Fruit fly (Drosophila melanogaster) whole organism, embryonic: Measurements from ENCODE around the gene CG6788.

ENCODE experiments used
- ATbp ChIP-seq: fragments of 200-800 bp; sonication (Bioruptor generic); optimal IDR thresholded peaks from 2 replicates; lab custom pipeline; 2017; ENCODE audit warnings: missing biosample characterization, mild to moderate bottlenecking, missing genetic modification characterization, missing genetic modification reagents
- Asciz ChIP-seq: fragments of 200-800 bp; sonication (Bioruptor generic); optimal IDR thresholded peaks from 2 replicates; lab custom pipeline; 2017; ENCODE audit warnings: missing biosample characterization, mild to moderate bottlenecking, missing genetic modification characterization, missing genetic modification reagents
- Blimp-1 ChIP-seq: fragments of 200-800 bp; sonication (Bioruptor generic); optimal IDR thresholded peaks from 3 replicates; lab custom pipeline; 2018; ENCODE audit warnings: missing biosample characterization, missing genetic modification characterization, mild to moderate bottlenecking, moderate library complexity, missing genetic modification reagents
- CG10321 ChIP-seq: fragments of 200-800 bp; sonication (Bioruptor generic); IDR thresholded peaks from 2 replicates; pipeline ENCODE4 v1.3.6; 2022; ENCODE audit warnings: missing biosample characterization, missing genetic modification characterization
- CG11695 ChIP-seq: fragments of 200-800 bp; sonication (Bioruptor generic); IDR thresholded peaks from 3 replicates; pipeline ENCODE4 v1.3.6; 2022; ENCODE audit warnings: missing biosample characterization, missing genetic modification characterization
- CG12071 ChIP-seq: fragments of 200-800 bp; sonication (Bioruptor generic); optimal IDR thresholded peaks from 3 replicates; lab custom pipeline; 2018; ENCODE audit warnings: missing biosample characterization, mild to moderate bottlenecking, missing genetic modification characterization
- CG12104 ChIP-seq: fragments of 200-800 bp; sonication (Bioruptor generic); optimal IDR thresholded peaks from 3 replicates; lab custom pipeline; 2016; ENCODE audit warnings: missing biosample characterization, missing genetic modification characterization
- CG12659 ChIP-seq: fragments of 200-800 bp; sonication (Bioruptor generic); optimal IDR thresholded peaks from 3 replicates; lab custom pipeline; 2017; ENCODE audit warnings: mild to moderate bottlenecking, missing biosample characterization, missing genetic modification reagents, missing genetic modification characterization
- CG13624 ChIP-seq: fragments of 200-800 bp; sonication (Bioruptor generic); optimal IDR thresholded peaks from 2 replicates; lab custom pipeline; 2016; ENCODE audit warnings: missing biosample characterization, missing genetic modification characterization
- CG14014 ChIP-seq: fragments of 200-800 bp; sonication (Bioruptor generic); IDR thresholded peaks from 2 replicates; pipeline ENCODE4 v1.3.6; 2022; ENCODE audit warnings: missing biosample characterization, missing genetic modification characterization
- CG1647 ChIP-seq: fragments of 200-800 bp; sonication (Bioruptor generic); optimal IDR thresholded peaks from 3 replicates; lab custom pipeline; 2016; ENCODE audit warnings: missing biosample characterization, missing genetic modification characterization
- CG1792 ChIP-seq: fragments of 200-800 bp; sonication (Bioruptor generic); optimal IDR thresholded peaks from 2 replicates; lab custom pipeline; 2016; ENCODE audit warnings: missing biosample characterization, missing genetic modification characterization
- CG18011 ChIP-seq: fragments of 200-800 bp; sonication (Bioruptor generic); optimal IDR thresholded peaks from 2 replicates; lab custom pipeline; 2017; ENCODE audit warnings: missing biosample characterization, missing genetic modification characterization, mild to moderate bottlenecking, moderate library complexity, missing genotype
- CG2202 ChIP-seq: fragments of 200-800 bp; sonication (Bioruptor generic); optimal IDR thresholded peaks from 2 replicates; lab custom pipeline; 2018; ENCODE audit warnings: missing biosample characterization, mild to moderate bottlenecking, missing genetic modification characterization
- CG2712 ChIP-seq: fragments of 200-800 bp; optimal IDR thresholded peaks from 3 replicates; lab custom pipeline; 2019; ENCODE audit warnings: missing biosample characterization, mild to moderate bottlenecking, missing genetic modification characterization, moderate library complexity
- CG31441 ChIP-seq: fragments of 200-800 bp; sonication (Bioruptor generic); IDR thresholded peaks from 2 replicates; pipeline ENCODE4 v1.3.6; 2022; ENCODE audit warnings: missing biosample characterization, missing genetic modification characterization
- CG3163 ChIP-seq: fragments of 200-800 bp; sonication (Bioruptor generic); optimal IDR thresholded peaks from 3 replicates; lab custom pipeline; 2016; ENCODE audit warnings: missing biosample characterization, missing genetic modification characterization
- CG32532 ChIP-seq: fragments of 200-800 bp; sonication (Bioruptor generic); IDR thresholded peaks from 2 replicates; pipeline ENCODE4 v1.3.6; 2022; ENCODE audit warnings: missing biosample characterization, missing genetic modification characterization
- CG34422 ChIP-seq: fragments of 200-800 bp; sonication (Bioruptor generic); IDR thresholded peaks from 3 replicates; pipeline ENCODE4 v1.3.6; 2022; ENCODE audit warnings: missing biosample characterization, missing genetic modification characterization
- CG3838 ChIP-seq: fragments of 200-800 bp; sonication (Bioruptor generic); optimal IDR thresholded peaks from 3 replicates; lab custom pipeline; 2016; ENCODE audit warnings: missing biosample characterization, missing genetic modification characterization
- CG4328 ChIP-seq: fragments of 200-800 bp; sonication (Bioruptor generic); optimal IDR thresholded peaks from 3 replicates; lab custom pipeline; 2017; ENCODE audit warnings: missing biosample characterization, missing genetic modification reagents, missing genetic modification characterization
- CG4820 ChIP-seq: fragments of 200-800 bp; sonication (Bioruptor generic); optimal IDR thresholded peaks from 3 replicates; lab custom pipeline; 2016; ENCODE audit warnings: missing biosample characterization, missing genetic modification characterization
- CG6175 ChIP-seq: fragments of 200-800 bp; sonication (Bioruptor generic); IDR thresholded peaks from 3 replicates; pipeline ENCODE4 v1.3.6; 2022; ENCODE audit warnings: missing biosample characterization, missing genetic modification characterization
- CG7745 ChIP-seq: fragments of 200-800 bp; sonication (Bioruptor generic); optimal IDR thresholded peaks from 2 replicates; lab custom pipeline; 2018; ENCODE audit warnings: missing biosample characterization, mild to moderate bottlenecking, missing genetic modification characterization, moderate library complexity
- CG7786 ChIP-seq: fragments of 200-800 bp; sonication (Bioruptor generic); optimal IDR thresholded peaks from 2 replicates; lab custom pipeline; 2016; ENCODE audit warnings: missing biosample characterization, missing genetic modification characterization
- CG8388 ChIP-seq: fragments of 200-800 bp; sonication (Bioruptor generic); optimal IDR thresholded peaks from 2 replicates; lab custom pipeline; 2019; ENCODE audit warnings: missing biosample characterization, mild to moderate bottlenecking, missing genetic modification characterization, moderate library complexity
- CG9609 ChIP-seq: fragments of 200-800 bp; sonication (Bioruptor generic); optimal IDR thresholded peaks from 3 replicates; lab custom pipeline; 2016; ENCODE audit warnings: missing biosample characterization, missing genetic modification characterization
- CTCF ChIP-seq: fragments of 200-800 bp; sonication (Bioruptor generic); optimal IDR thresholded peaks from 2 replicates; lab custom pipeline; 2017; ENCODE audit warnings: missing biosample characterization, mild to moderate bottlenecking, missing genetic modification characterization, moderate library complexity
- E2f1 ChIP-seq: fragments of 200-800 bp; sonication (Bioruptor generic); IDR thresholded peaks from 2 replicates; pipeline ENCODE4 v1.3.6; 2022; ENCODE audit warnings: missing biosample characterization, missing genetic modification characterization
- ERR ChIP-seq: fragments of 200-800 bp; sonication (Bioruptor generic); optimal IDR thresholded peaks from 2 replicates; lab custom pipeline; 2016; ENCODE audit warnings: missing biosample characterization, missing genetic modification characterization
- Ets65A ChIP-seq: fragments of 200-800 bp; sonication (Bioruptor generic); peaks from one replicate; lab custom pipeline; 2016; ENCODE audit warnings: missing biosample characterization, missing genetic modification characterization
- Nf-YA ChIP-seq: fragments of 200-800 bp; sonication (Bioruptor generic); IDR thresholded peaks from 2 replicates; pipeline ENCODE4 v1.3.6; 2022; ENCODE audit warnings: missing biosample characterization, missing genetic modification characterization
- Optix ChIP-seq: fragments of 200-800 bp; sonication (Bioruptor generic); IDR thresholded peaks from 3 replicates; pipeline ENCODE4 v1.3.6; 2022; ENCODE audit warnings: missing biosample characterization, missing genetic modification characterization
- Pdp1 ChIP-seq, 2 experiments: fragments of 200-800 bp; sonication (Bioruptor generic); optimal IDR thresholded peaks; 3 replicates each; lab custom pipeline; 2016; ENCODE audit warnings: missing biosample characterization in 2 of 2, missing genetic modification characterization in 2 of 2, mild to moderate bottlenecking in 1 of 2, moderate library complexity in 1 of 2
- Side ChIP-seq: fragments of 200-800 bp; sonication (Bioruptor generic); optimal IDR thresholded peaks from 2 replicates; lab custom pipeline; 2016; ENCODE audit warnings: missing biosample characterization, missing genetic modification characterization
- Xrp1 ChIP-seq: fragments of 200-800 bp; sonication (Bioruptor generic); IDR thresholded peaks from 2 replicates; pipeline ENCODE4 v1.3.6; 2022; ENCODE audit warnings: missing biosample characterization, missing genetic modification characterization
- ab ChIP-seq: fragments of 200-800 bp; sonication (Bioruptor generic); optimal IDR thresholded peaks from 2 replicates; lab custom pipeline; 2016; ENCODE audit warnings: missing biosample characterization, missing genetic modification characterization
- az2 ChIP-seq: fragments of 200-800 bp; sonication (Bioruptor generic); optimal IDR thresholded peaks from 3 replicates; lab custom pipeline; 2016; ENCODE audit warnings: missing biosample characterization, missing genetic modification characterization
- cad ChIP-seq: fragments of >200 bp; optimal IDR thresholded peaks from 2 replicates; lab custom pipeline; 2017; ENCODE audit warnings: missing biosample characterization, missing genetic modification characterization
- cato ChIP-seq: fragments of 200-800 bp; sonication (Bioruptor generic); optimal IDR thresholded peaks from 2 replicates; lab custom pipeline; 2016; ENCODE audit warnings: missing biosample characterization, missing genetic modification characterization, borderline replicate concordance
- caup ChIP-seq: fragments of 200-800 bp; sonication (Bioruptor generic); optimal IDR thresholded peaks from 3 replicates; lab custom pipeline; 2017; ENCODE audit warnings: missing biosample characterization, mild to moderate bottlenecking, missing genetic modification characterization, moderate library complexity; ENCODE audit not compliant: severe bottlenecking
- dysf ChIP-seq: fragments of 200-800 bp; sonication (Bioruptor generic); IDR thresholded peaks from 3 replicates; pipeline ENCODE4 v1.3.6; 2022; ENCODE audit warnings: missing biosample characterization, missing genetic modification characterization
- lmd ChIP-seq: fragments of 200-800 bp; sonication (Bioruptor generic); IDR thresholded peaks from 2 replicates; pipeline ENCODE4 v1.3.6; 2022; ENCODE audit warnings: missing biosample characterization, missing genetic modification characterization
- mirr ChIP-seq: fragments of 200-800 bp; sonication (Bioruptor generic); optimal IDR thresholded peaks from 3 replicates; lab custom pipeline; 2018; ENCODE audit warnings: missing biosample characterization, mild to moderate bottlenecking, missing genetic modification characterization
- nom ChIP-seq: fragments of 200-800 bp; sonication (Bioruptor generic); optimal IDR thresholded peaks from 2 replicates; lab custom pipeline; 2017; ENCODE audit warnings: missing biosample characterization, missing genetic modification characterization, mild to moderate bottlenecking, moderate library complexity, missing genetic modification reagents
- p53 ChIP-seq: fragments of 200-800 bp; sonication (Bioruptor generic); optimal IDR thresholded peaks from 2 replicates; lab custom pipeline; 2016; ENCODE audit warnings: missing biosample characterization, missing genetic modification characterization
- salm ChIP-seq: fragments of 200-800 bp; sonication (Bioruptor generic); optimal IDR thresholded peaks from 2 replicates; lab custom pipeline; 2018; ENCODE audit warnings: missing biosample characterization, mild to moderate bottlenecking, missing genetic modification characterization
- ttk ChIP-seq: fragments of 200-800 bp; sonication (Bioruptor generic); IDR thresholded peaks from 2 replicates; pipeline ENCODE4 v2.1.2; 2022; ENCODE audit warnings: missing biosample characterization, missing genetic modification characterization
- twi ChIP-seq: fragments of 200-800 bp; optimal IDR thresholded peaks from 2 replicates; lab custom pipeline; 2019; ENCODE audit warnings: missing biosample characterization, mild to moderate bottlenecking, missing genetic modification characterization, moderate library complexity
- tx ChIP-seq: fragments of 200-800 bp; sonication (Bioruptor generic); optimal IDR thresholded peaks from 2 replicates; lab custom pipeline; 2016; ENCODE audit warnings: missing biosample characterization, missing genetic modification characterization
- vvl ChIP-seq: fragments of 200-800 bp; sonication (Bioruptor generic); IDR thresholded peaks from 2 replicates; pipeline ENCODE4 v1.3.6; 2022; ENCODE audit warnings: missing biosample characterization, missing genetic modification characterization

The CG6788 gene

dm6 chrX:17856458-17857277 lies 31.3 kb upstream of the CG6788 start, which contains the start of gene Srx (continued):
- TF ChIP-seq dysf (GFP tag; lab: Robert Waterston, UW) (no peak), CG2712 (tag; lab: Kevin White, UChicago) (no peak), mirr (GFP tag; lab: Kevin White, UChicago) (peak; percentile 51), CG14014 (GFP tag; lab: Robert Waterston, UW) (no peak), CG10321 (GFP tag; lab: Robert Waterston, UW) (no peak), CG32532 (GFP tag; lab: Robert Waterston, UW) (no peak), caup (GFP tag; lab: Kevin White, UChicago) (peak; percentile 21), CTCF (GFP tag; lab: Kevin White, UChicago) (no peak), nom (peak; percentile 37), CG12104 (GFP tag; lab: Kevin White, UChicago) (no peak), vvl (GFP tag; lab: Robert Waterston, UW) (no peak), CG4820 (GFP tag; lab: Kevin White, UChicago) (no peak), twi (tag; lab: Kevin White, UChicago) (no peak), CG13624 (GFP tag; lab: Kevin White, UChicago) (no peak), Side (no peak), CG4328 (peak; percentile 34), Blimp-1 (GFP tag; lab: Kevin White, UChicago) (peak; percentile 29), CG7745 (tag; lab: Kevin White, UChicago) (no peak), ATbp (GFP tag; lab: Kevin White, UChicago) (peak; percentile 42), CG31441 (GFP tag; lab: Robert Waterston, UW) (0 out of 2 replicates have a peak, but pooled peaks have one; percentile 25), tx (GFP tag; lab: Kevin White, UChicago) (no peak), CG34422 (GFP tag; lab: Robert Waterston, UW) (no peak), Pdp1 (GFP tag; optimal IDR thresholded peaks at IDR 0.05; lab: Kevin White, UChicago) (peak; percentile 26 to 72), Optix (GFP tag; lab: Robert Waterston, UW) (no peak), CG7786 (GFP tag; lab: Kevin White, UChicago) (no peak), CG9609 (GFP tag; lab: Kevin White, UChicago) (peak; percentile 11), Asciz (no peak), cad (no peak), CG12659 (peak; percentile 27), E2f1 (no peak), ttk (GFP tag; lab: Robert Waterston, UW) (no peak), CG18011 (GFP tag; lab: Kevin White, UChicago) (no peak), Nf-YA (no peak), CG3838 (GFP tag; lab: Kevin White, UChicago) (no peak), lmd (GFP tag; lab: Robert Waterston, UW) (no peak), Ets65A (GFP tag; lab: Kevin White, UChicago) (peak; percentile 68), CG1647 (GFP tag; lab: Kevin White, UChicago) (no peak), salm (no peak), Xrp1 (GFP tag; lab: Robert Waterston, UW) (no peak), p53 (GFP tag; lab: Kevin White, UChicago) (no peak), cato (no peak), ab (GFP tag; lab: Kevin White, UChicago) (no peak), az2 (no peak), CG8388 (no peak), CG2202 (no peak), CG6175 (GFP tag; lab: Robert Waterston, UW) (no peak; the same call in 2 of the 3 replicates), CG1792 (GFP tag; lab: Kevin White, UChicago) (no peak), ERR (GFP tag; lab: Kevin White, UChicago) (no peak), CG11695 (GFP tag; lab: Robert Waterston, UW) (no peak), CG12071 (GFP tag; lab: Kevin White, UChicago) (no peak), CG3163 (GFP tag; lab: Kevin White, UChicago) (no peak)
